Worm (Caenorhabditis elegans): ENCODE results near the gene W01B6.3.

- no peak for TF ChIP-seq nhr-25 (tag; optimal IDR thresholded peaks at IDR 0.05)
- no peak for TF ChIP-seq ceh-9 (tag; optimal IDR thresholded peaks at IDR 0.05)
- TF ChIP-seq fkh-10 (GFP tag; optimal IDR thresholded peaks at IDR 0.05), result no peak
- TF ChIP-seq unc-62 (GFP tag; optimal IDR thresholded peaks at IDR 0.05), result no peak
- TF ChIP-seq elt-3 (tag; optimal IDR thresholded peaks at IDR 0.05), result no peak
- no peak for TF ChIP-seq egl-27 (tag; optimal IDR thresholded peaks at IDR 0.05)
- no peak for TF ChIP-seq zag-1 (tag; optimal IDR thresholded peaks at IDR 0.05)
Measured at ce11 chrIV:10033053-10033452, 39.4 kb downstream of the W01B6.3 start, which contains the start of gene F44D12.6.

Data from whole organism, L3 larva.